Fruit fly (Drosophila melanogaster) whole organism, embryonic: ENCODE data around the gene CG12516.
A peak's percentile ranks its signal among the peaks of the same experiment; 100 is the strongest.

ENCODE experiments used
- Asciz ChIP-seq: fragments of 200-800 bp; sonication (Bioruptor generic); optimal IDR thresholded peaks from 2 replicates; lab custom pipeline; 2017; ENCODE audit warnings: missing biosample characterization, mild to moderate bottlenecking, missing genetic modification characterization, missing genetic modification reagents
- CG4707 ChIP-seq: fragments of 200-800 bp; sonication (Bioruptor generic); optimal IDR thresholded peaks from 2 replicates; lab custom pipeline; 2018; ENCODE audit warnings: missing biosample characterization, mild to moderate bottlenecking, missing genetic modification characterization, moderate library complexity
- CG6813 ChIP-seq: fragments of 200-800 bp; sonication (Bioruptor generic); optimal IDR thresholded peaks from 2 replicates; lab custom pipeline; 2017; ENCODE audit warnings: missing biosample characterization, missing genetic modification characterization, mild to moderate bottlenecking, moderate library complexity, missing genetic modification reagents
- CG6854 ChIP-seq: fragments of 200-800 bp; sonication (Bioruptor generic); optimal IDR thresholded peaks from 3 replicates; lab custom pipeline; 2017; ENCODE audit warnings: missing biosample characterization, mild to moderate bottlenecking, missing genetic modification characterization
- CG7786 ChIP-seq: fragments of 200-800 bp; sonication (Bioruptor generic); optimal IDR thresholded peaks from 2 replicates; lab custom pipeline; 2016; ENCODE audit warnings: missing biosample characterization, missing genetic modification characterization
- CG8478 ChIP-seq: fragments of >200 bp; optimal IDR thresholded peaks from 2 replicates; lab custom pipeline; 2018
- Sin3A ChIP-seq: fragments of >200 bp; optimal IDR thresholded peaks from 2 replicates; lab custom pipeline; 2018
- ase ChIP-seq: fragments of 200-800 bp; sonication (Bioruptor generic); IDR thresholded peaks from 3 replicates; pipeline ENCODE4 v1.3.6; 2022; ENCODE audit warnings: missing biosample characterization, missing genetic modification characterization
- seq ChIP-seq: fragments of 200-800 bp; sonication (Bioruptor generic); IDR thresholded peaks from 2 replicates; pipeline ENCODE4 v1.3.6; 2022; ENCODE audit warnings: missing biosample characterization, missing genetic modification characterization
- ttk ChIP-seq: fragments of 200-800 bp; sonication (Bioruptor generic); IDR thresholded peaks from 2 replicates; pipeline ENCODE4 v2.1.2; 2022; ENCODE audit warnings: missing biosample characterization, missing genetic modification characterization

DNA sequence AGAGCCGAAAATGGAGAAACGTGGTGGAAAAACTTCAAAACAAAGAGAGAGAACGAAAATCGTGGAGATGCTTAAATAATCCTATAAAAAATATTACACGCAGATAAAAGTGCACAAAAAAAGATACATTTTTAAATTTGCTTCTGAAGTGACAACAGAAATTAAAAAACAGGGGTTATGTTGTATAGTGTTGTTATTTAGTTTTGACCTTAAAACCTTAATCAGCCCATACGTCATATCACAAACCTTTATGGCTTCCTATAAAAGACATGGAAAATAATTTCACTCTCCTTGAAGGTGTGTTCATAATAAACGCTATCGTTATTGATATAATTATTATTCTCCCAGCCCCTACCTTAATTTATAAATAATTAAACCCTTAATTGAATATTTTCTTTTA, 22.7 kb upstream of the CG12516 start:
- TF ChIP-seq ttk (GFP tag; lab: Robert Waterston, UW), result no peak
- TF ChIP-seq CG6854 (GFP tag; lab: Kevin White, UChicago), result no peak
- TF ChIP-seq CG8478, result no peak
- TF ChIP-seq Asciz, result peak; percentile 53
- TF ChIP-seq seq (GFP tag; lab: Robert Waterston, UW), result no peak
- TF ChIP-seq Sin3A (lab: Kevin White, UChicago), result no peak
- peak; percentile 6 for TF ChIP-seq CG7786 (GFP tag; lab: Kevin White, UChicago)
- TF ChIP-seq ase (GFP tag; lab: Robert Waterston, UW), result no peak
- no peak for TF ChIP-seq CG6813
- no peak for TF ChIP-seq CG4707
